Worm (Caenorhabditis elegans): ENCODE data around the gene obr-3.

DNA sequence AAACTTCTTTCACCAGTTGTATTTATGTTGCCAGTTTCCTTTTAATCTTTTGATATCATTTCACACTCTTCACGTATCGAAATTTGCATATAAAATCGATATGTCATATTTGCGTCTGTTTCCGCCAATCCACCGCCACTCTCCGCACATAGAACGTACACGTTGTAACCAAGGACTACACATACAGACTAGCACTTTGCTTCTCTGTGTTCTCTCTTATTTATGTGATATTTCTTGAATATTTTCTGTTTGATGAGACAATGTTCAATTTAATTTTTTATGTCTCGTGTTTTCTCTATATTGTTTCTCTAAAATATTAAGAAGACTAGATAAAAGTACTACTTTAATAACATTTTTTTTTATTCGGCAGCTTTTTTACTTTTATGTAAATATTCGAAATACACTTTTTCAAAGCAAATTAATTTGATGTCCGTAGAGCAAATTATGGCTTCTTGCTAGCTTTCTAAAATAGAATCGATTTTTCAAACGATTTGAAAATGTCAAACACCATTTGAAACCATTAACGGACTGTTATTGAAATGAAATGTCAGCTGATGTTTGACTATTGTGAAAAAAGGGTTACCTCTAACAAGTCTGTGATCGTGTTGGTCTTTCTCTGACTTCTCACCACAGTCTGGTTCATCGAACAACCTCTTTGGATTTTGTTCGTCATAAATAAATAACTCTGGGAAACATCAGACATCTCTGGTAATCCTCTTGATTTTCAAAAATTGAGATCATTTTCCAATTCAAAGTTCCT lies 56.7 kb downstream of the obr-3 start:
- TF ChIP-seq ref-1 (GFP tag; conservative IDR thresholded peaks at IDR 0.05) (no peak), med-1 (GFP tag; optimal IDR thresholded peaks at IDR 0.05; ENCODE audit: insufficient read depth) (no peak), cog-1 (tag; optimal IDR thresholded peaks at IDR 0.05) (no peak)

All from whole organism, midembryonic.